Fruit fly (Drosophila melanogaster) whole organism, wandering third instar larva: ENCODE data around the gene Awh.

ENCODE experiments used
- CG32264 ChIP-seq: fragments of 200-800 bp; sonication (Bioruptor generic); optimal IDR thresholded peaks from 2 replicates; lab custom pipeline; 2016; ENCODE audit warnings: missing biosample characterization, missing genetic modification characterization
- CG9705 ChIP-seq: fragments of 200-800 bp; sonication (Bioruptor generic); optimal IDR thresholded peaks from 2 replicates; lab custom pipeline; 2018; ENCODE audit warnings: missing biosample characterization, mild to moderate bottlenecking, missing genetic modification characterization
- Dfd ChIP-seq: fragments of >200 bp; optimal IDR thresholded peaks from 2 replicates; lab custom pipeline; 2017; ENCODE audit warnings: missing biosample characterization, missing genetic modification characterization
- Dif ChIP-seq: fragments of 200-275, 200-300 bp; sonication (Bioruptor generic); optimal IDR thresholded peaks from 2 replicates; lab custom pipeline; 2018; ENCODE audit warnings: missing biosample characterization, missing genetic modification characterization; ENCODE audit not compliant: partially characterized antibody
- HLH106 ChIP-seq: fragments of 200-800 bp; optimal IDR thresholded peaks from 3 replicates; lab custom pipeline; 2019; ENCODE audit warnings: missing biosample characterization, mild to moderate bottlenecking, missing genetic modification characterization, moderate library complexity
- Hnf4 ChIP-seq: fragments of 200-800 bp; sonication (Bioruptor generic); optimal IDR thresholded peaks from 2 replicates; lab custom pipeline; 2016; ENCODE audit warnings: missing biosample characterization, mild to moderate bottlenecking, missing genetic modification characterization
- Hr83 ChIP-seq: fragments of 200-300 bp; sonication (Bioruptor generic); optimal IDR thresholded peaks from 2 replicates; lab custom pipeline; 2016; ENCODE audit warnings: missing biosample characterization, mild to moderate bottlenecking, missing genetic modification characterization, moderate library complexity; ENCODE audit not compliant: poor library complexity, severe bottlenecking
- Jra ChIP-seq: sonication (Bioruptor generic); optimal IDR thresholded peaks from 2 replicates; lab custom pipeline; 2016; ENCODE audit warnings: missing biosample characterization, missing genetic modification characterization
- Mio ChIP-seq: sonication (Bioruptor generic); optimal IDR thresholded peaks from 2 replicates; lab custom pipeline; 2016; ENCODE audit warnings: missing biosample characterization, missing genetic modification characterization
- OdsH ChIP-seq: fragments of 200-800 bp; sonication (Bioruptor generic); optimal IDR thresholded peaks from 2 replicates; lab custom pipeline; 2016; ENCODE audit warnings: missing biosample characterization, mild to moderate bottlenecking, missing genetic modification characterization
- Rel ChIP-seq, 2 experiments: fragments of 200-800 bp; sonication (Bioruptor generic) in 1 of 2; optimal IDR thresholded peaks; 2 replicates in 1 of 2; 3 replicates in 1 of 2; lab custom pipeline; 2016 to 2019; ENCODE audit warnings: mild to moderate bottlenecking in 2 of 2, missing biosample characterization in 2 of 2, missing genetic modification characterization in 2 of 2, moderate library complexity in 1 of 2
- Sp1 ChIP-seq: fragments of 200-800 bp; sonication (Bioruptor generic); optimal IDR thresholded peaks from 3 replicates; lab custom pipeline; 2019; ENCODE audit warnings: missing biosample characterization, mild to moderate bottlenecking, missing genetic modification characterization, moderate library complexity
- br ChIP-seq: fragments of 200-800 bp; sonication (Bioruptor generic); optimal IDR thresholded peaks from 2 replicates; lab custom pipeline; 2016; ENCODE audit warnings: missing biosample characterization, missing genetic modification characterization
- dl ChIP-seq, 2 experiments: fragments of 175-275, 200-275 bp in 1 of 2; fragments of 200-275 bp in 1 of 2; sonication (Bioruptor generic); optimal IDR thresholded peaks; lab custom pipeline; 2018; ENCODE audit warnings: mild to moderate bottlenecking in 2 of 2, missing biosample characterization in 2 of 2, missing genetic modification characterization in 2 of 2, moderate library complexity in 2 of 2; ENCODE audit not compliant: partially characterized antibody in 2 of 2, insufficient read depth in 1 of 2
- dmrt93B ChIP-seq: fragments of 200-800 bp; sonication (Bioruptor generic); optimal IDR thresholded peaks from 2 replicates; lab custom pipeline; 2018; ENCODE audit warnings: missing biosample characterization, mild to moderate bottlenecking, missing genetic modification characterization
- foxo ChIP-seq, 2 experiments: fragments of 200-800 bp; sonication (Bioruptor generic); optimal IDR thresholded peaks; 2 replicates in 1 of 2; 3 replicates in 1 of 2; lab custom pipeline; 2016 to 2017; ENCODE audit warnings: missing biosample characterization in 2 of 2, missing genetic modification characterization in 2 of 2
- fru ChIP-seq: fragments of 200-800 bp; sonication (Bioruptor generic); optimal IDR thresholded peaks from 3 replicates; lab custom pipeline; 2016; ENCODE audit warnings: missing biosample characterization, mild to moderate bottlenecking, missing genetic modification characterization
- h ChIP-seq: fragments of 200-800 bp; sonication (Bioruptor generic); optimal IDR thresholded peaks from 3 replicates; lab custom pipeline; 2016; ENCODE audit warnings: missing biosample characterization, mild to moderate bottlenecking, missing genetic modification characterization
- jim ChIP-seq: fragments of 175-275, 200-325 bp; sonication (Bioruptor generic); optimal IDR thresholded peaks from 2 replicates; lab custom pipeline; 2016; ENCODE audit warnings: missing biosample characterization, mild to moderate bottlenecking, missing genetic modification characterization
- pan ChIP-seq: fragments of >200 bp; optimal IDR thresholded peaks from 2 replicates; lab custom pipeline; 2017
- psq ChIP-seq: fragments of 200-800 bp; sonication (Bioruptor generic); optimal IDR thresholded peaks from 3 replicates; lab custom pipeline; 2017; ENCODE audit warnings: missing biosample characterization, mild to moderate bottlenecking, missing genetic modification characterization, moderate library complexity
- rgr ChIP-seq: fragments of 200-800 bp; sonication (Bioruptor generic); optimal IDR thresholded peaks from 3 replicates; lab custom pipeline; 2016; ENCODE audit warnings: missing biosample characterization, mild to moderate bottlenecking, missing genetic modification characterization
- sage ChIP-seq: fragments of 200-800 bp; sonication (Bioruptor generic); optimal IDR thresholded peaks from 2 replicates; lab custom pipeline; 2016; ENCODE audit warnings: missing biosample characterization, mild to moderate bottlenecking, missing genetic modification characterization
- tai ChIP-seq: sonication (Bioruptor generic); optimal IDR thresholded peaks from 2 replicates; lab custom pipeline; 2016; ENCODE audit warnings: missing biosample characterization, missing genetic modification characterization
- usp ChIP-seq: fragments of >200 bp; optimal IDR thresholded peaks from 2 replicates; lab custom pipeline; 2017; ENCODE audit warnings: missing biosample characterization, missing genetic modification characterization
- woc ChIP-seq: sonication (Bioruptor generic); optimal IDR thresholded peaks from 2 replicates; lab custom pipeline; 2016; ENCODE audit warnings: missing biosample characterization, mild to moderate bottlenecking, missing genetic modification characterization

Gene Awh

dm6 chr3L:3903301-3903700 lies 57.3 kb downstream of the Awh start, which contains the start of gene Sc2:
TSS of gene Sc2 (plus strand) at chr3L:3903492.
- TF ChIP-seq rgr (GFP tag; lab: Kevin White, UChicago) (peak; percentile 70), Mio (GFP tag; lab: Kevin White, UChicago) (no peak), Dif (peak; percentile 73), Hr83 (GFP tag; lab: Kevin White, UChicago) (peak; percentile 59), Rel (GFP tag; optimal IDR thresholded peaks at IDR 0.05; lab: Kevin White, UChicago) (no peak), Rel (tag; optimal IDR thresholded peaks at IDR 0.05; lab: Kevin White, UChicago) (peak; percentile 96), Hnf4 (GFP tag; lab: Kevin White, UChicago) (peak; percentile 28), dl (GFP tag; optimal IDR thresholded peaks at IDR 0.05; lab: Kevin White, UChicago; ENCODE audit: insufficient read depth in 1 of 2, partially characterized antibody in 2 of 2) (peak in 1 of 2 experiments; percentile 19), Dfd (GFP tag; lab: Kevin White, UChicago) (no peak), Jra (GFP tag; lab: Kevin White, UChicago) (no peak), tai (no peak), foxo (GFP tag; optimal IDR thresholded peaks at IDR 0.05; lab: Kevin White, UChicago) (no peak), CG32264 (no peak), psq (GFP tag; lab: Kevin White, UChicago) (no peak)

DNA sequence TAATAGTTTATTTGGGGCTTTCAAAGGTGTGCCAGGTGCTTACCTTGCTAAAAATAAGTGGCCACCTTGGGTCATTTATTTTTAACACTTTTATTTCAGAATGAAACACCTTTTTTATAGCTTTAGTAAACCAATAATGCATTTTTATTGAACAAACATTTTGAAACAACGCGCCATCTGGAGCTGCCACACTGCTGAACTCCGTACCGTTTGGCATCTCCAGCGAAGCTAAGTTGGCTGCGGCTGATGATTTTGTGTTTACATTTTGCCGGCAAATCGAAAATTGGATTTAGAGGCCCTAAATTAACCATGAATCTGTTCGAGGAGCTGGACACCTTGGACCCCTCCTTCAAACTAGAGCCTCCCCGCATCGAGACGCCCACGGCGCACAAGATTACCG lies 59.1 kb downstream of the Awh start, which contains the start of gene ida:
ida (plus strand) TSS at position 234 of the 400 bp plus-strand sequence.
- TF ChIP-seq CG32264 (no peak), Hnf4 (GFP tag; lab: Kevin White, UChicago) (peak; percentile 76), Jra (GFP tag; lab: Kevin White, UChicago) (no peak), pan (no peak), br (GFP tag; lab: Kevin White, UChicago) (no peak), woc (GFP tag; lab: Kevin White, UChicago) (no peak), sage (GFP tag; lab: Kevin White, UChicago) (no peak), Mio (GFP tag; lab: Kevin White, UChicago) (no peak), usp (GFP tag; lab: Kevin White, UChicago) (no peak), Rel (GFP tag; optimal IDR thresholded peaks at IDR 0.05; lab: Kevin White, UChicago) (no peak), Rel (tag; optimal IDR thresholded peaks at IDR 0.05; lab: Kevin White, UChicago) (peak; percentile 40)

dm6 chr3L:3908838-3909810 lies 63.1 kb downstream of the Awh start:
- peak; percentile 73 for TF ChIP-seq sage (GFP tag; lab: Kevin White, UChicago)
- no peak for TF ChIP-seq jim (GFP tag; lab: Kevin White, UChicago)
- peak; percentile 7 for TF ChIP-seq Hr83 (GFP tag; lab: Kevin White, UChicago)

DNA sequence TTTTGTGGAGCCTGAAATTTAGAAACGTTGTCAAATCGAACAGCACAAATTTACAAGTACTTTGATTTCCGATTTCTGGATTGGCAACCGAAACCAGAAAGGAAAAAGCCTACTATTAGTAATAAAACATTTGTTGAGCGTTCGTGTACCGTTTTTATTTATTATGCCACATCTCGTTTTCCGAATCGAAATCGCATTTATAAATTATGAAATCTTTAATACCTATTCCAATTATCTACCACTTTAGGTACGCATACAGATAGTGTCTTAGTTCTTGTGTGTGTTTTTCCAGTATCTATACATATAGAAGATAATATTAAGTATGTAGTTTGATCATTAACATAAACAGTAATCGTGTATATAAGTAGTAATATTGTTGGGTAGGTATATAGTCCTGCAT lies 63.8 kb downstream of the Awh start, which contains the start of gene mge:
mge (minus strand) TSS at position 101 of the 400 bp plus-strand sequence.
- TF ChIP-seq foxo (GFP tag; optimal IDR thresholded peaks at IDR 0.05; lab: Kevin White, UChicago) (no peak), jim (GFP tag; lab: Kevin White, UChicago) (no peak), Dfd (GFP tag; lab: Kevin White, UChicago) (no peak), HLH106 (no peak), Rel (GFP tag; optimal IDR thresholded peaks at IDR 0.05; lab: Kevin White, UChicago) (no peak), Rel (tag; optimal IDR thresholded peaks at IDR 0.05; lab: Kevin White, UChicago) (no peak), rgr (GFP tag; lab: Kevin White, UChicago) (no peak), Dif (no peak), Sp1 (GFP tag; lab: Kevin White, UChicago) (no peak), fru (GFP tag; lab: Kevin White, UChicago) (no peak), sage (GFP tag; lab: Kevin White, UChicago) (no peak), Hr83 (GFP tag; lab: Kevin White, UChicago) (no peak), OdsH (no peak), dl (GFP tag; optimal IDR thresholded peaks at IDR 0.05; lab: Kevin White, UChicago; ENCODE audit: insufficient read depth in 1 of 2, partially characterized antibody in 2 of 2) (no peak), psq (GFP tag; lab: Kevin White, UChicago) (no peak), Mio (GFP tag; lab: Kevin White, UChicago) (no peak), CG32264 (no peak), h (GFP tag; lab: Kevin White, UChicago) (no peak), dmrt93B (GFP tag; lab: Kevin White, UChicago) (no peak), CG9705 (no peak)
